Fruit fly (Drosophila melanogaster) whole organism, adult: ENCODE results near the gene pps.
A peak's percentile ranks its signal among the peaks of the same experiment; 100 is the strongest.

Experiments
- CG11617 ChIP-seq: fragments of 200-800 bp; sonication (Bioruptor generic); optimal IDR thresholded peaks from 2 replicates; lab custom pipeline; 2017; ENCODE audit warnings: mild to moderate bottlenecking, missing biosample characterization, missing genetic modification reagents, missing genetic modification characterization
- CG12768 ChIP-seq: fragments of 200-800 bp; sonication (Bioruptor generic); optimal IDR thresholded peaks from 2 replicates; lab custom pipeline; 2017; ENCODE audit warnings: missing biosample characterization, missing genetic modification characterization, mild to moderate bottlenecking, moderate library complexity, missing genetic modification reagents
- CG1620 ChIP-seq: fragments of 200-800 bp; sonication (Bioruptor generic); optimal IDR thresholded peaks from 2 replicates; lab custom pipeline; 2016; ENCODE audit warnings: missing biosample characterization, missing genetic modification characterization
- CG7045 ChIP-seq: fragments of 200-800 bp; sonication (Bioruptor generic); optimal IDR thresholded peaks from 2 replicates; lab custom pipeline; 2017; ENCODE audit warnings: missing biosample characterization, mild to moderate bottlenecking, missing genetic modification characterization
- Crg-1 ChIP-seq: fragments of 200-800 bp; sonication (Bioruptor generic); optimal IDR thresholded peaks from 2 replicates; lab custom pipeline; 2016; ENCODE audit warnings: missing biosample characterization, missing genetic modification characterization
- kay ChIP-seq: fragments of 200-800 bp; sonication (Bioruptor generic); peaks from one replicate; lab custom pipeline; 2016; ENCODE audit warnings: missing biosample characterization, missing genetic modification characterization, borderline replicate concordance

dm6 chr3R:12401672-12402296 lies 11.8 kb upstream of the pps start, which contains the start of gene DNAlig3:
- TF ChIP-seq Crg-1 (GFP tag; lab: Kevin White, UChicago) (no peak), CG12768 (peak; percentile 44), kay (no peak), CG1620 (GFP tag; lab: Kevin White, UChicago) (no peak), CG7045 (GFP tag; lab: Kevin White, UChicago) (peak; percentile 46), CG11617 (peak; percentile 26)
